Worm (Caenorhabditis elegans): ENCODE results near the gene famh-136.
A peak's percentile ranks its signal among the peaks of the same experiment; 100 is the strongest.

Gene famh-136

ce11 chrIII:8886309-8886708 is 1.2 kb upstream of the famh-136 start:
- TF ChIP-seq elt-1 (tag; optimal IDR thresholded peaks at IDR 0.05), result no peak
- no peak for TF ChIP-seq snpc-4 (tag; optimal IDR thresholded peaks at IDR 0.05)
- TF ChIP-seq ztf-4 (tag; optimal IDR thresholded peaks at IDR 0.05), result no peak
- TF ChIP-seq ZK546.5 (tag; optimal IDR thresholded peaks at IDR 0.05), result no peak
- TF ChIP-seq unc-39 (tag; optimal IDR thresholded peaks at IDR 0.05), result no peak
- TF ChIP-seq nhr-237 (tag; optimal IDR thresholded peaks at IDR 0.05), result no peak
- peak; percentile 22 for TF ChIP-seq F13H6.1 (tag; optimal IDR thresholded peaks at IDR 0.05)
- no peak for TF ChIP-seq R02D3.7 (tag; optimal IDR thresholded peaks at IDR 0.05)
- no peak for TF ChIP-seq lin-13 (GFP tag; optimal IDR thresholded peaks at IDR 0.05)
- TF ChIP-seq peb-1 (tag; optimal IDR thresholded peaks at IDR 0.05), result no peak
- TF ChIP-seq unc-62 (GFP tag; optimal IDR thresholded peaks at IDR 0.05), result no peak
- TF ChIP-seq crh-2 (tag; optimal IDR thresholded peaks at IDR 0.05), result peak; percentile 34
- no peak for TF ChIP-seq nhr-77 (tag; optimal IDR thresholded peaks at IDR 0.05)
- peak in 1 of 2 experiments; percentile 57 for TF ChIP-seq lsy-2 (tag; optimal IDR thresholded peaks at IDR 0.05)
- no peak for TF ChIP-seq nhr-25 (tag; optimal IDR thresholded peaks at IDR 0.05)
- no peak for TF ChIP-seq sem-4 (tag; optimal IDR thresholded peaks at IDR 0.05)
- TF ChIP-seq ama-1 (optimal IDR thresholded peaks at IDR 0.05), result no peak
- peak; percentile 43 for TF ChIP-seq nhr-129 (tag; optimal IDR thresholded peaks at IDR 0.05)
- no peak for TF ChIP-seq aly-2 (tag; optimal IDR thresholded peaks at IDR 0.05)
- TF ChIP-seq nhr-11 (tag; optimal IDR thresholded peaks at IDR 0.05), result no peak
- no peak for TF ChIP-seq gmeb-1 (tag; optimal IDR thresholded peaks at IDR 0.05)
- no peak for TF ChIP-seq sma-9 (GFP tag; optimal IDR thresholded peaks at IDR 0.05)
- no peak for TF ChIP-seq sma-9 (tag; optimal IDR thresholded peaks at IDR 0.05)
- TF ChIP-seq ceh-82 (tag; optimal IDR thresholded peaks at IDR 0.05), result no peak
- no peak for TF ChIP-seq nhr-21 (tag; optimal IDR thresholded peaks at IDR 0.05)
- TF ChIP-seq ztf-1 (GFP tag; conservative IDR thresholded peaks at IDR 0.05), result no peak
- TF ChIP-seq egl-27 (tag; optimal IDR thresholded peaks at IDR 0.05), result peak; percentile 35
- peak; percentile 59 for TF ChIP-seq C34F6.9 (tag; optimal IDR thresholded peaks at IDR 0.05)
- no peak for TF ChIP-seq nhr-10 (tag; optimal IDR thresholded peaks at IDR 0.05)
- TF ChIP-seq lin-39 (tag; optimal IDR thresholded peaks at IDR 0.05), result no peak
- peak; percentile 64 for TF ChIP-seq unc-55 (GFP tag; optimal IDR thresholded peaks at IDR 0.05)
- no peak for TF ChIP-seq nhr-23 (tag; optimal IDR thresholded peaks at IDR 0.05)
- no peak for TF ChIP-seq elt-3 (tag; optimal IDR thresholded peaks at IDR 0.05)
- no peak for TF ChIP-seq mdl-1 (tag; optimal IDR thresholded peaks at IDR 0.05)
- TF ChIP-seq blmp-1 (tag; optimal IDR thresholded peaks at IDR 0.05; ENCODE audit: insufficient read depth), result no peak
- no peak for TF ChIP-seq skn-1 (tag; optimal IDR thresholded peaks at IDR 0.05)
- TF ChIP-seq dmd-4 (tag; optimal IDR thresholded peaks at IDR 0.05), result no peak
- TF ChIP-seq Y55F3AM.14 (GFP tag; optimal IDR thresholded peaks at IDR 0.05), result no peak
- no peak for TF ChIP-seq nhr-12 (tag; optimal IDR thresholded peaks at IDR 0.05)
- TF ChIP-seq ztf-11 (tag; optimal IDR thresholded peaks at IDR 0.05), result no peak
- TF ChIP-seq fos-1 (tag; optimal IDR thresholded peaks at IDR 0.05), result no peak
- no peak for TF ChIP-seq alr-1 (tag; optimal IDR thresholded peaks at IDR 0.05)
- TF ChIP-seq zag-1 (tag; optimal IDR thresholded peaks at IDR 0.05), result peak; percentile 27
- TF ChIP-seq ceh-16 (tag; optimal IDR thresholded peaks at IDR 0.05), result no peak
- TF ChIP-seq nhr-6 (tag; optimal IDR thresholded peaks at IDR 0.05), result no peak
- TF ChIP-seq mab-5 (tag; optimal IDR thresholded peaks at IDR 0.05), result no peak
- TF ChIP-seq lin-11 (tag; optimal IDR thresholded peaks at IDR 0.05), result no peak
- TF ChIP-seq mbf-1 (tag; optimal IDR thresholded peaks at IDR 0.05), result no peak
- TF ChIP-seq sma-3 (GFP tag; optimal IDR thresholded peaks at IDR 0.05), result no peak

- TF ChIP-seq ama-1 (optimal IDR thresholded peaks at IDR 0.05) (peak; percentile 2), nhr-6 (tag; optimal IDR thresholded peaks at IDR 0.05) (peak; percentile 9), ZK546.5 (tag; optimal IDR thresholded peaks at IDR 0.05) (no peak), nhr-10 (tag; optimal IDR thresholded peaks at IDR 0.05) (no peak), dmd-4 (tag; optimal IDR thresholded peaks at IDR 0.05) (no peak), Y55F3AM.14 (GFP tag; optimal IDR thresholded peaks at IDR 0.05) (no peak), skn-1 (tag; optimal IDR thresholded peaks at IDR 0.05) (peak; percentile 73), gmeb-1 (tag; optimal IDR thresholded peaks at IDR 0.05) (peak; percentile 49), zag-1 (tag; optimal IDR thresholded peaks at IDR 0.05) (no peak), lin-11 (tag; optimal IDR thresholded peaks at IDR 0.05) (peak; percentile 39), nhr-129 (tag; optimal IDR thresholded peaks at IDR 0.05) (peak; percentile 71), peb-1 (tag; optimal IDR thresholded peaks at IDR 0.05) (no peak), unc-62 (GFP tag; optimal IDR thresholded peaks at IDR 0.05) (no peak), F13H6.1 (tag; optimal IDR thresholded peaks at IDR 0.05) (no peak), nhr-12 (tag; optimal IDR thresholded peaks at IDR 0.05) (no peak), nhr-23 (tag; optimal IDR thresholded peaks at IDR 0.05) (no peak), sma-3 (GFP tag; optimal IDR thresholded peaks at IDR 0.05) (peak; percentile 16), mab-5 (tag; optimal IDR thresholded peaks at IDR 0.05) (no peak), lsy-2 (tag; optimal IDR thresholded peaks at IDR 0.05) (peak; percentile 45 to 76), nhr-21 (tag; optimal IDR thresholded peaks at IDR 0.05) (peak; percentile 23), nhr-237 (tag; optimal IDR thresholded peaks at IDR 0.05) (no peak), ztf-4 (tag; optimal IDR thresholded peaks at IDR 0.05) (no peak), mdl-1 (tag; optimal IDR thresholded peaks at IDR 0.05) (no peak), lin-39 (tag; optimal IDR thresholded peaks at IDR 0.05) (no peak), aly-2 (tag; optimal IDR thresholded peaks at IDR 0.05) (no peak), alr-1 (tag; optimal IDR thresholded peaks at IDR 0.05) (no peak), ztf-1 (GFP tag; conservative IDR thresholded peaks at IDR 0.05) (no peak), ceh-16 (tag; optimal IDR thresholded peaks at IDR 0.05) (no peak), snpc-4 (tag; optimal IDR thresholded peaks at IDR 0.05) (no peak), unc-55 (GFP tag; optimal IDR thresholded peaks at IDR 0.05) (peak; percentile 61), nhr-25 (tag; optimal IDR thresholded peaks at IDR 0.05) (peak; percentile 3), elt-3 (tag; optimal IDR thresholded peaks at IDR 0.05) (no peak), ceh-82 (tag; optimal IDR thresholded peaks at IDR 0.05) (no peak), lin-13 (GFP tag; optimal IDR thresholded peaks at IDR 0.05) (no peak), mbf-1 (tag; optimal IDR thresholded peaks at IDR 0.05) (no peak), sma-9 (GFP tag; optimal IDR thresholded peaks at IDR 0.05) (peak; percentile 15), sma-9 (tag; optimal IDR thresholded peaks at IDR 0.05) (no peak), crh-2 (tag; optimal IDR thresholded peaks at IDR 0.05) (peak; percentile 89)
Observed at ce11 chrIII:8888956-8889355, 1.4 kb downstream of the famh-136 start, which contains the start of gene ZK637.14. TSS of gene ZK637.14 (minus strand) at chrIII:8889156.

Data from whole organism, L2 larva.